Fruit fly (Drosophila melanogaster) whole organism: Measurements from ENCODE around the gene per.

ENCODE experiments used
- CG8478 ChIP-seq: fragments of >200 bp; optimal IDR thresholded peaks from 2 replicates; lab custom pipeline; 2018; ENCODE audit warnings: inconsistent platforms
- EcR ChIP-seq, 2 experiments: fragments of >200 bp; optimal IDR thresholded peaks; 2 replicates each; lab custom pipeline; 2017; ENCODE audit warnings: missing biosample characterization in 2 of 2, missing genetic modification characterization in 2 of 2, missing genetic modification reagents in 2 of 2
- pan ChIP-seq: fragments of >200 bp; optimal IDR thresholded peaks from 2 replicates; lab custom pipeline; 2017
- psq ChIP-seq: fragments of >200 bp; optimal IDR thresholded peaks from 2 replicates; lab custom pipeline; 2017

dm6 chrX:2690376-2690775 is 5.0 kb downstream of the per start:
- TF ChIP-seq pan (lab: Kevin White, UChicago) = no peak
- no peak for TF ChIP-seq psq (lab: Kevin White, UChicago)
- no peak for TF ChIP-seq CG8478 (lab: Kevin White, UChicago)
- TF ChIP-seq EcR (GFP tag; optimal IDR thresholded peaks at IDR 0.05; lab: Kevin White, UChicago) = no peak
